Worm (Caenorhabditis elegans): ENCODE measurements around the gene col-150.

- no peak for TF ChIP-seq hmg-4 (GFP tag; optimal IDR thresholded peaks at IDR 0.05)
- no peak for TF ChIP-seq ama-1 (optimal IDR thresholded peaks at IDR 0.05)
- TF ChIP-seq aly-1 (tag; optimal IDR thresholded peaks at IDR 0.05), result no peak
These were observed 29.1 kb upstream of the col-150 start for ce11 chrV:10323537-10323936.
